Fruit fly (Drosophila melanogaster) whole organism: ENCODE results near the gene CG7271.

Source experiments
- CG8478 ChIP-seq: fragments of >200 bp; optimal IDR thresholded peaks from 2 replicates; lab custom pipeline; 2018; ENCODE audit warnings: inconsistent platforms
- Dll ChIP-seq: fragments of >200 bp; optimal IDR thresholded peaks from 2 replicates; lab custom pipeline; 2017
- EcR ChIP-seq, 2 experiments: fragments of >200 bp; optimal IDR thresholded peaks; 2 replicates each; lab custom pipeline; 2017; ENCODE audit warnings: missing biosample characterization in 2 of 2, missing genetic modification characterization in 2 of 2, missing genetic modification reagents in 2 of 2
- pan ChIP-seq: fragments of >200 bp; optimal IDR thresholded peaks from 2 replicates; lab custom pipeline; 2017
- psq ChIP-seq: fragments of >200 bp; optimal IDR thresholded peaks from 2 replicates; lab custom pipeline; 2017
- usp ChIP-seq: fragments of >200 bp; optimal IDR thresholded peaks from 2 replicates; lab custom pipeline; 2017; ENCODE audit warnings: missing biosample characterization, missing genetic modification characterization, mixed read lengths

CG7271 gene

DNA sequence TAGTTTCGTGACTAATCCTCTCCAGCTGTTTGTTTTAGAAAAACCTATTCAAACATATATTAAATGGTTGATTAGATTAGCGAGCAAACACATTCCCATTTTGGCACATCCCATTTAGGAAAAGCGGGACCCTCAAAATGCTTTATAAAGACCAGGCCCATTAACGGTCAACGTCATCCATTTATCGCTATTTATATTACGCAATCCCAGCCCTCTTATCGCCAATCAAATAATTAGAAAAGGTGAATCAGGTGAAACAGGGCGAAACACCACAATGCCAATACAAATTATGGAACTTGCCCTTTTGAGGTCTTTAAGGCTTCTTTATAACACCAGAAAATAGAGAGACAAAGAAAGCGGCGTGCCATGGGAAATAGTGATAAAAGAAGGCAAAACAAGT lies 49.5 kb downstream of the CG7271 start:
- TF ChIP-seq CG8478 (lab: Kevin White, UChicago) (no peak), EcR (GFP tag; optimal IDR thresholded peaks at IDR 0.05; lab: Kevin White, UChicago) (no peak)

DNA sequence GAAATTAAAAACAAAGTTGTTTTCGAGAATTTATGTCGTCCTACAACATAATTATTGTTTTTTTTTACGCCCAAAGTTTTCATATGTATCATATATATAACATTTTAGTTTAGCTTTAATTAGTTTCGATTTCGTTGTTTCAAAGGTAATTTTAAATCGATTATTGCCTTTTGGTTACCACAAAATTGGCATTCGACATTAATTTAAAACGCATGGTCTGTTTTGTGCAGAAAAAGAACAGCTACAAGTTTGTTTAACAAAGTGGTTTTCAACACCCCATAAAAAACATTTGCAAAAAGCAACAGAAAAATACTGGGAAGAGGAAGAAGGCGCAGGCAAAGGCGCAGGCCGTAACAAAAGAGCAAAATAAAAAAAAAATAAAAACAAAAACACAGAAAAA lies 49.9 kb downstream of the CG7271 start:
- TF ChIP-seq EcR (GFP tag; optimal IDR thresholded peaks at IDR 0.05; lab: Kevin White, UChicago) (no peak), Dll (lab: Kevin White, UChicago) (no peak), CG8478 (lab: Kevin White, UChicago) (no peak), pan (lab: Kevin White, UChicago) (no peak), usp (GFP tag; lab: Kevin White, UChicago) (no peak), psq (lab: Kevin White, UChicago) (no peak)
